Worm (Caenorhabditis elegans) whole organism, L4 larva: ENCODE results near the gene C08B6.10.

ENCODE experiments used
- F26F4.8 ChIP-seq: fragments of 200-800 bp; sonication (Bioruptor generic); conservative IDR thresholded peaks from 2 replicates; pipeline ENCODE4 v1.3.6; 2022; ENCODE audit warnings: missing genetic modification characterization, missing compliant biosample characterization
- F37D6.2 ChIP-seq: sonication (generic microtip); optimal IDR thresholded peaks from 2 replicates; lab custom pipeline; 2016; ENCODE audit warnings: mild to moderate bottlenecking, missing genetic modification characterization, missing compliant biosample characterization
- Y105C5A.15 ChIP-seq: fragments of 200-800 bp; sonication (Bioruptor generic); IDR thresholded peaks from 2 replicates; pipeline ENCODE4 v1.3.6; 2022; ENCODE audit warnings: missing genetic modification characterization, missing compliant biosample characterization
- Y48G9A.11 ChIP-seq: fragments of 200-800 bp; sonication (Bioruptor generic); IDR thresholded peaks from 2 replicates; pipeline ENCODE4 v1.3.6; 2022; ENCODE audit warnings: missing genetic modification reagents, missing genetic modification characterization, missing compliant biosample characterization
- Y75B8A.6 ChIP-seq: fragments of 200-800 bp; sonication (Bioruptor generic); IDR thresholded peaks from 2 replicates; pipeline ENCODE4 v1.3.6; 2022; ENCODE audit warnings: missing genetic modification reagents, missing genetic modification characterization, missing compliant biosample characterization
- ZK337.2 ChIP-seq: fragments of 200-800 bp; sonication (Bioruptor generic); IDR thresholded peaks from 2 replicates; pipeline ENCODE4 v1.3.6; 2022; ENCODE audit warnings: missing genetic modification reagents, missing genetic modification characterization, missing compliant biosample characterization
- ama-1 ChIP-seq: fragments of 150-350 bp; optimal IDR thresholded peaks from 2 replicates; lab custom pipeline; 2014; ENCODE audit warnings: inconsistent platforms, mixed read lengths
- arid-1 ChIP-seq: fragments of 200-800 bp; sonication (Bioruptor generic); conservative IDR thresholded peaks from 2 replicates; pipeline ENCODE4 v1.3.6; 2022; ENCODE audit warnings: missing genetic modification reagents, missing genetic modification characterization, missing compliant biosample characterization
- cey-2 ChIP-seq: sonication (generic microtip); optimal IDR thresholded peaks from 3 replicates; lab custom pipeline; 2017; ENCODE audit warnings: missing genetic modification characterization, mild to moderate bottlenecking, missing compliant biosample characterization, antibody characterized with exemption, borderline replicate concordance; ENCODE audit not compliant: insufficient read depth
- daf-8 ChIP-seq: fragments of 200-800 bp; sonication (Bioruptor generic); IDR thresholded peaks from 2 replicates; pipeline ENCODE4 v1.3.6; 2022; ENCODE audit warnings: missing genetic modification characterization, missing compliant biosample characterization
- dmd-6 ChIP-seq: fragments of 200-800 bp; sonication (Bioruptor generic); IDR thresholded peaks from 2 replicates; pipeline ENCODE4 v1.3.6; 2022; ENCODE audit warnings: missing genetic modification reagents, missing genetic modification characterization, missing compliant biosample characterization
- dmd-8 ChIP-seq: fragments of 200-800 bp; sonication (Bioruptor generic); IDR thresholded peaks from 2 replicates; pipeline ENCODE4 v1.3.6; 2022; ENCODE audit warnings: missing genetic modification characterization, missing compliant biosample characterization
- dmd-9 ChIP-seq: fragments of 200-800 bp; sonication (Bioruptor generic); IDR thresholded peaks from 2 replicates; pipeline ENCODE4 v1.3.6; 2022; ENCODE audit warnings: missing genetic modification reagents, missing genetic modification characterization, missing compliant biosample characterization
- fos-1 ChIP-seq: fragments of 150-350 bp; optimal IDR thresholded peaks from 2 replicates; lab custom pipeline; 2014; ENCODE audit warnings: missing biosample characterization, missing genetic modification characterization
- hif-1 ChIP-seq, 2 experiments: sonication (generic microtip); optimal IDR thresholded peaks; 2 replicates each; lab custom pipeline; 2016 to 2017; ENCODE audit warnings: missing compliant biosample characterization in 2 of 2, missing genetic modification characterization in 2 of 2, missing genetic modification reagents in 2 of 2, missing genotype in 2 of 2, mild to moderate bottlenecking in 1 of 2
- hlh-30 ChIP-seq: sonication (generic microtip); optimal IDR thresholded peaks from 2 replicates; lab custom pipeline; 2017; ENCODE audit warnings: antibody characterized with exemption, mild to moderate bottlenecking, missing genetic modification characterization, missing compliant biosample characterization; ENCODE audit not compliant: insufficient read depth
- hmg-1.1 ChIP-seq: fragments of 200-800 bp; sonication (Bioruptor generic); IDR thresholded peaks from 2 replicates; pipeline ENCODE4 v1.3.6; 2022; ENCODE audit warnings: missing genetic modification reagents, missing genetic modification characterization, missing compliant biosample characterization
- jun-1 ChIP-seq: fragments of 150-350 bp; optimal IDR thresholded peaks from 2 replicates; lab custom pipeline; 2014; ENCODE audit warnings: missing biosample characterization, missing genetic modification reagents, missing genetic modification characterization
- lim-7 ChIP-seq: fragments of 200-800 bp; sonication (Bioruptor generic); IDR thresholded peaks from 2 replicates; pipeline ENCODE4 v1.3.6; 2022; ENCODE audit warnings: missing genetic modification characterization, missing compliant biosample characterization
- lin-29 ChIP-seq: fragments of 200-800 bp; sonication (Bioruptor generic); IDR thresholded peaks from 2 replicates; pipeline ENCODE4 v1.3.6; 2022; ENCODE audit warnings: missing genetic modification reagents, missing genetic modification characterization, missing compliant biosample characterization
- lir-3 ChIP-seq: sonication (generic microtip); optimal IDR thresholded peaks from 2 replicates; lab custom pipeline; 2016; ENCODE audit warnings: mild to moderate bottlenecking, missing genetic modification characterization, missing compliant biosample characterization
- madf-5 ChIP-seq, 2 experiments: fragments of 200-800 bp; sonication (Bioruptor generic); IDR thresholded peaks; 2 replicates each; pipeline ENCODE4 v1.3.6; 2022; ENCODE audit warnings: missing compliant biosample characterization in 2 of 2, missing genetic modification characterization in 2 of 2
- madf-9 ChIP-seq: fragments of 200-800 bp; sonication (Bioruptor generic); conservative IDR thresholded peaks from 2 replicates; pipeline ENCODE4 v1.3.6; 2022; ENCODE audit warnings: missing genetic modification reagents, missing genetic modification characterization, missing compliant biosample characterization
- mdl-1 ChIP-seq, 2 experiments: fragments of 150-350 bp in 1 of 2; sonication (generic microtip) in 1 of 2; optimal IDR thresholded peaks; 2 replicates each; lab custom pipeline; 2014 to 2017; ENCODE audit warnings: missing biosample characterization in 2 of 2, missing genetic modification characterization in 2 of 2
- mdt-29 ChIP-seq: fragments of 200-800 bp; sonication (Bioruptor generic); IDR thresholded peaks from 2 replicates; pipeline ENCODE4 v1.3.6; 2022; ENCODE audit warnings: missing genetic modification reagents, missing genetic modification characterization, missing compliant biosample characterization
- mxl-2 ChIP-seq: fragments of 200-800 bp; sonication (Bioruptor generic); conservative IDR thresholded peaks from 2 replicates; pipeline ENCODE4 v1.3.6; 2022; ENCODE audit warnings: missing genetic modification reagents, missing genetic modification characterization, missing compliant biosample characterization
- mxl-3 ChIP-seq: fragments of 200-800 bp; sonication (Bioruptor generic); optimal IDR thresholded peaks from 2 replicates; lab custom pipeline; 2018; ENCODE audit warnings: mild to moderate bottlenecking, missing genetic modification characterization, missing compliant biosample characterization
- nhr-102 ChIP-seq: sonication (generic microtip); optimal IDR thresholded peaks from 2 replicates; lab custom pipeline; 2016; ENCODE audit warnings: mild to moderate bottlenecking, missing genetic modification characterization, moderate library complexity, missing compliant biosample characterization
- nhr-111 ChIP-seq: fragments of 200-800 bp; sonication (Bioruptor generic); optimal IDR thresholded peaks from 2 replicates; lab custom pipeline; 2018; ENCODE audit warnings: mild to moderate bottlenecking, missing genetic modification characterization, missing compliant biosample characterization
- nhr-237 ChIP-seq: sonication (generic microtip); optimal IDR thresholded peaks from 2 replicates; lab custom pipeline; 2017; ENCODE audit warnings: missing biosample characterization, missing genetic modification characterization
- nhr-41 ChIP-seq: fragments of 200-800 bp; sonication (Bioruptor generic); IDR thresholded peaks from 2 replicates; pipeline ENCODE4 v1.3.6; 2022; ENCODE audit warnings: missing genetic modification reagents, missing genetic modification characterization, missing compliant biosample characterization
- nhr-42 ChIP-seq: fragments of 200-800 bp; sonication (Bioruptor generic); IDR thresholded peaks from 2 replicates; pipeline ENCODE4 v1.3.6; 2022; ENCODE audit warnings: missing genetic modification characterization, missing compliant biosample characterization
- nhr-48 ChIP-seq: sonication (generic microtip); optimal IDR thresholded peaks from 2 replicates; lab custom pipeline; 2016; ENCODE audit warnings: mild to moderate bottlenecking, missing genetic modification characterization, missing compliant biosample characterization
- nhr-6 ChIP-seq: fragments of 150-350 bp; optimal IDR thresholded peaks from 2 replicates; lab custom pipeline; 2014; ENCODE audit warnings: missing biosample characterization, missing genetic modification characterization
- nhr-76 ChIP-seq: fragments of 150-350 bp; optimal IDR thresholded peaks from 2 replicates; lab custom pipeline; 2014; ENCODE audit warnings: missing biosample characterization, missing genetic modification characterization
- pha-4 ChIP-seq, 2 experiments: fragments of 150-350 bp in 1 of 2; fragments of 200-800 bp in 1 of 2; sonication (Bioruptor generic) in 1 of 2; IDR thresholded peaks in 1 of 2; optimal IDR thresholded peaks in 1 of 2; 2 replicates each; pipeline versions ENCODE4 v1.3.6 to Lab custom; 2014 to 2022; ENCODE audit warnings: missing genetic modification characterization in 2 of 2, missing genetic modification reagents in 2 of 2, missing biosample characterization in 1 of 2, missing compliant biosample characterization in 1 of 2
- sdz-12 ChIP-seq: fragments of 200-800 bp; sonication (Bioruptor generic); optimal IDR thresholded peaks from 2 replicates; lab custom pipeline; 2018; ENCODE audit warnings: mild to moderate bottlenecking, missing genetic modification characterization, missing compliant biosample characterization
- set-16 ChIP-seq: fragments of 200-800 bp; sonication (Bioruptor generic); IDR thresholded peaks from 2 replicates; pipeline ENCODE4 v1.3.6; 2022; ENCODE audit warnings: missing genetic modification reagents, missing genetic modification characterization, missing compliant biosample characterization
- skn-1 ChIP-seq: fragments of 150-350 bp; optimal IDR thresholded peaks from 2 replicates; lab custom pipeline; 2014; ENCODE audit warnings: missing biosample characterization, missing genetic modification characterization
- snpc-1.2 ChIP-seq: fragments of 200-800 bp; sonication (Bioruptor generic); IDR thresholded peaks from 2 replicates; pipeline ENCODE4 v1.3.6; 2022; ENCODE audit warnings: missing genetic modification reagents, missing genetic modification characterization, missing compliant biosample characterization
- snpc-4 ChIP-seq: fragments of 150-350 bp; optimal IDR thresholded peaks from 2 replicates; lab custom pipeline; 2014; ENCODE audit warnings: missing biosample characterization, missing genetic modification characterization
- spr-1 ChIP-seq: sonication (generic microtip); optimal IDR thresholded peaks from 2 replicates; lab custom pipeline; 2016; ENCODE audit warnings: mild to moderate bottlenecking, missing genetic modification characterization, missing compliant biosample characterization
- unc-130 ChIP-seq: sonication (generic microtip); optimal IDR thresholded peaks from 2 replicates; lab custom pipeline; 2016; ENCODE audit warnings: missing genetic modification reagents, missing genetic modification characterization, missing compliant biosample characterization
- unc-39 ChIP-seq: sonication (generic microtip); optimal IDR thresholded peaks from 2 replicates; lab custom pipeline; 2017; ENCODE audit warnings: missing biosample characterization, missing genetic modification characterization
- unc-62 ChIP-seq, 3 experiments: fragments of 150-350 bp in 1 of 3; sonication (generic microtip); optimal IDR thresholded peaks in 2 of 3; peaks in 1 of 3; 1 replicate in 1 of 3; 2 replicates in 2 of 3; lab custom pipeline; 2014 to 2017; ENCODE audit warnings: missing biosample characterization in 3 of 3, missing genetic modification characterization in 3 of 3, missing genetic modification reagents in 3 of 3, missing genotype in 1 of 3
- zag-1 ChIP-seq: fragments of 150-350 bp; optimal IDR thresholded peaks from 2 replicates; lab custom pipeline; 2014; ENCODE audit warnings: missing biosample characterization, missing genetic modification characterization
- zip-11 ChIP-seq: fragments of 200-800 bp; sonication (Bioruptor generic); IDR thresholded peaks from 2 replicates; pipeline ENCODE4 v1.3.6; 2022; ENCODE audit warnings: missing genetic modification characterization, missing compliant biosample characterization
- ztf-11 ChIP-seq: fragments of 150-350 bp; optimal IDR thresholded peaks from 2 replicates; lab custom pipeline; 2014; ENCODE audit warnings: missing biosample characterization, missing genetic modification characterization
- ztf-7 ChIP-seq: fragments of 150-350 bp; optimal IDR thresholded peaks from 2 replicates; lab custom pipeline; 2014; ENCODE audit warnings: missing biosample characterization, missing genetic modification characterization

C08B6.10 gene

DNA sequence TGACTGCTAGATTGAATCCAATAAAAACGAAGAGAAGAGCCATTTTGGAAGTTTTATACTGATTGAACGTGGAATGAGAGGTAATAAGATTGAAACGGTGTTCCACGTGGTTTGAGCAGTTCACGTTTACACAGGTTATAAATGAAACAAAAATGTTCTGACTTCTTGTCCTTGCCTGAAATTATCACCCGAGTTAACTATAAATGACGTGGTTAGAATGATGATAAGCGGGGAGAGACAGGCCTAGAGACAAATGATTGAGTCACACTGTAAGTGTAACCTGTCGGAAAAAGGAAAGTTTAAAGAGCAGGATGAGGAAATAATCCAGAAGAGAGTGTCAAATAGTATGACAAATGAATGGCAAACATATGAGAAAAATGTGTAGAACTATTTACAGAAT is 35.7 kb downstream of the C08B6.10 start, which contains the start of gene C51E3.10 (continued):
- TF ChIP-seq lin-29 (GFP tag; lab: Robert Waterston, UW) (no peak), ZK337.2 (GFP tag; lab: Robert Waterston, UW) (no peak), dmd-6 (GFP tag; lab: Robert Waterston, UW) (peak; percentile 95), mdl-1 (tag; optimal IDR thresholded peaks at IDR 0.05; lab: Kevin White, UChicago) (peak in 1 of 2 experiments; percentile 77), dmd-9 (GFP tag; lab: Robert Waterston, UW) (no peak), mxl-2 (no peak), lim-7 (GFP tag; lab: Robert Waterston, UW) (no peak), unc-130 (GFP tag; lab: Kevin White, UChicago) (no peak), ztf-11 (tag; lab: Kevin White, UChicago) (no peak), ztf-7 (tag; lab: Kevin White, UChicago) (no peak), ama-1 (lab: Kevin White, UChicago) (no peak), nhr-6 (tag; lab: Kevin White, UChicago) (no peak), nhr-48 (tag; lab: Kevin White, UChicago) (peak; percentile 18), madf-9 (GFP tag; lab: Robert Waterston, UW) (no peak), skn-1 (tag; lab: Kevin White, UChicago) (no peak), daf-8 (GFP tag; lab: Robert Waterston, UW) (no peak), nhr-42 (GFP tag; lab: Robert Waterston, UW) (0 out of 2 replicates have a peak, but pooled peaks have one; percentile 50), hmg-1.1 (GFP tag; lab: Robert Waterston, UW) (no peak), dmd-8 (GFP tag; lab: Robert Waterston, UW) (no peak), nhr-111 (GFP tag; lab: Kevin White, UChicago) (no peak), jun-1 (tag; lab: Kevin White, UChicago) (no peak), zip-11 (GFP tag; lab: Robert Waterston, UW) (no peak), nhr-41 (GFP tag; lab: Robert Waterston, UW) (no peak), fos-1 (tag; lab: Kevin White, UChicago) (no peak), mdt-29 (GFP tag; lab: Robert Waterston, UW) (0 out of 2 replicates have a peak, but pooled peaks have one; percentile 32), arid-1 (no peak), sdz-12 (no peak), unc-62 (GFP tag; optimal IDR thresholded peaks at IDR 0.05 in 1 of 2; lab: Kevin White, UChicago) (peak in 1 of 2 experiments; percentile 89), unc-62 (tag; optimal IDR thresholded peaks at IDR 0.05; lab: Kevin White, UChicago) (no peak), cey-2 (tag; lab: Kevin White, UChicago) (no peak), set-16 (GFP tag; lab: Robert Waterston, UW) (no peak), madf-5 (GFP tag; IDR thresholded peaks at IDR 0.05; lab: Robert Waterston, UW) (no peak), unc-39 (tag; lab: Kevin White, UChicago) (no peak), lir-3 (no peak), nhr-76 (tag; lab: Kevin White, UChicago) (no peak), Y48G9A.11 (GFP tag; lab: Robert Waterston, UW) (no peak), Y75B8A.6 (GFP tag; lab: Robert Waterston, UW) (no peak), F26F4.8 (GFP tag; lab: Robert Waterston, UW) (no peak)

ce11 chrV:10166368-10166767 is 41.1 kb downstream of the C08B6.10 start, which contains the start of gene C51E3.6:
TSS of gene C51E3.6 (minus strand) at chrV:10166468.
- TF ChIP-seq nhr-111 (GFP tag; lab: Kevin White, UChicago) (no peak), snpc-1.2 (no peak), Y105C5A.15 (no peak), nhr-102 (tag; lab: Kevin White, UChicago) (no peak), hlh-30 (tag; lab: Kevin White, UChicago) (no peak), snpc-4 (tag; lab: Kevin White, UChicago) (no peak), nhr-42 (GFP tag; lab: Robert Waterston, UW) (no peak), mxl-3 (no peak), spr-1 (no peak), cey-2 (tag; lab: Kevin White, UChicago) (no peak), pha-4 (GFP tag; IDR thresholded peaks at IDR 0.05; lab: Robert Waterston, UW) (no peak), pha-4 (tag; optimal IDR thresholded peaks at IDR 0.05; lab: Kevin White, UChicago) (no peak), unc-62 (GFP tag; optimal IDR thresholded peaks at IDR 0.05 in 1 of 2; lab: Kevin White, UChicago) (no peak), unc-62 (tag; optimal IDR thresholded peaks at IDR 0.05; lab: Kevin White, UChicago) (no peak), hif-1 (tag; optimal IDR thresholded peaks at IDR 0.05; lab: Kevin White, UChicago) (no peak), zag-1 (no peak), F37D6.2 (tag; lab: Kevin White, UChicago) (no peak), mdt-29 (GFP tag; lab: Robert Waterston, UW) (no peak), nhr-237 (no peak), lin-29 (GFP tag; lab: Robert Waterston, UW) (no peak)
